Worm (Caenorhabditis elegans): ENCODE measurements around the gene anmt-1.

ce11 chrIII:8693322-8693721 is 8.7 kb downstream of the anmt-1 start, which contains the start of gene B0303.7:
- TF ChIP-seq F13C5.2 (tag; optimal IDR thresholded peaks at IDR 0.05): no peak
- no peak for TF ChIP-seq ama-1 (optimal IDR thresholded peaks at IDR 0.05)
- TF ChIP-seq scrt-1 (GFP tag; IDR thresholded peaks at IDR 0.05): no peak
- TF ChIP-seq hmg-4 (GFP tag; optimal IDR thresholded peaks at IDR 0.05): no peak
- no peak for TF ChIP-seq hnd-1 (tag; optimal IDR thresholded peaks at IDR 0.05)
- no peak for TF ChIP-seq flt-1 (GFP tag; IDR thresholded peaks at IDR 0.05)
- no peak for TF ChIP-seq tbx-11 (GFP tag; IDR thresholded peaks at IDR 0.05)
- no peak for TF ChIP-seq B0310.2 (tag; optimal IDR thresholded peaks at IDR 0.05)
